Worm (Caenorhabditis elegans): ENCODE results near the gene srg-39.

The srg-39 gene

ce11 chrV:11176693-11177304 lies 24.6 kb upstream of the srg-39 start:
- TF ChIP-seq elt-2 (tag; optimal IDR thresholded peaks at IDR 0.05) = peak; percentile 46

- TF ChIP-seq npax-4 (tag; optimal IDR thresholded peaks at IDR 0.05) (no peak), ceh-6 (GFP tag; optimal IDR thresholded peaks at IDR 0.05) (no peak), ceh-24 (tag; optimal IDR thresholded peaks at IDR 0.05) (no peak), nhr-232 (tag; optimal IDR thresholded peaks at IDR 0.05) (no peak), hlh-15 (tag; optimal IDR thresholded peaks at IDR 0.05) (no peak), unc-3 (GFP tag; conservative IDR thresholded peaks at IDR 0.05) (no peak), unc-3 (tag; optimal IDR thresholded peaks at IDR 0.05) (no peak), che-1 (tag; optimal IDR thresholded peaks at IDR 0.05) (no peak), C08G9.2 (tag; optimal IDR thresholded peaks at IDR 0.05) (no peak)
These were observed 22.4 kb upstream of the srg-39 start for ce11 chrV:11174663-11175062.

- TF ChIP-seq unc-42 (tag; optimal IDR thresholded peaks at IDR 0.05) (peak; percentile 31), pax-1 (tag; optimal IDR thresholded peaks at IDR 0.05) (no peak), K09A11.1 (tag; optimal IDR thresholded peaks at IDR 0.05; ENCODE audit: insufficient read depth) (no peak)
These were observed 20.4 kb upstream of the srg-39 start for ce11 chrV:11172667-11173066.

- TF ChIP-seq unc-55 (GFP tag; optimal IDR thresholded peaks at IDR 0.05) (no peak), T23F11.4 (GFP tag; optimal IDR thresholded peaks at IDR 0.05) (no peak), ceh-19 (GFP tag; optimal IDR thresholded peaks at IDR 0.05) (no peak), lim-6 (tag; optimal IDR thresholded peaks at IDR 0.05) (no peak), ceh-22 (tag; optimal IDR thresholded peaks at IDR 0.05) (no peak), mec-3 (tag; optimal IDR thresholded peaks at IDR 0.05; ENCODE audit: borderline replicate concordance) (no peak), ceh-48 (tag; optimal IDR thresholded peaks at IDR 0.05) (no peak), K02D7.2 (tag; optimal IDR thresholded peaks at IDR 0.05) (no peak), tbx-2 (tag; optimal IDR thresholded peaks at IDR 0.05) (no peak), gmeb-2 (tag; optimal IDR thresholded peaks at IDR 0.05) (no peak), syd-9 (tag; optimal IDR thresholded peaks at IDR 0.05) (no peak), pros-1 (tag; optimal IDR thresholded peaks at IDR 0.05) (no peak), hlh-6 (tag; optimal IDR thresholded peaks at IDR 0.05) (no peak), ztf-16 (tag; optimal IDR thresholded peaks at IDR 0.05) (no peak), tbx-7 (tag; optimal IDR thresholded peaks at IDR 0.05) (no peak)
These were observed 19.7 kb upstream of the srg-39 start, which contains the start of gene T19C4.5 for ce11 chrV:11171906-11172305. Gene T19C4.5, plus strand, starts transcription at chrV:11172213.

- TF ChIP-seq fkh-10 (GFP tag; optimal IDR thresholded peaks at IDR 0.05) (no peak), ceh-18 (tag; optimal IDR thresholded peaks at IDR 0.05) (no peak), ceh-30 (tag; optimal IDR thresholded peaks at IDR 0.05) (no peak), ceh-48 (tag; optimal IDR thresholded peaks at IDR 0.05) (no peak), hlh-15 (tag; optimal IDR thresholded peaks at IDR 0.05) (no peak), hlh-6 (tag; optimal IDR thresholded peaks at IDR 0.05) (no peak), C38D4.7 (GFP tag; optimal IDR thresholded peaks at IDR 0.05) (no peak), ceh-24 (tag; optimal IDR thresholded peaks at IDR 0.05) (no peak)
These were observed 18.5 kb upstream of the srg-39 start for ce11 chrV:11170564-11171329.

ce11 chrV:11167745-11168144 lies 15.5 kb upstream of the srg-39 start:
- no peak for TF ChIP-seq gmeb-2 (tag; optimal IDR thresholded peaks at IDR 0.05)
- no peak for TF ChIP-seq pha-4 (tag; optimal IDR thresholded peaks at IDR 0.05)
- peak; percentile 42 for TF ChIP-seq unc-42 (tag; optimal IDR thresholded peaks at IDR 0.05)
- no peak for TF ChIP-seq pha-2 (tag; optimal IDR thresholded peaks at IDR 0.05)

All from whole organism, late embryonic.